Fruit fly (Drosophila melanogaster): ENCODE results near the gene Atg1.

Gene Atg1

dm6 chr3L:12813907-12814306, 9.0 kb upstream of the Atg1 start, which contains the start of the genes Sf3a2 and CG42588 (continued):
- TF ChIP-seq CG11456 (GFP tag; IDR thresholded peaks at IDR 0.05) (peak; percentile 89), Nf-YC (tag; optimal IDR thresholded peaks at IDR 0.05) (no peak), Usf (GFP tag; optimal IDR thresholded peaks at IDR 0.05) (no peak), Drgx (GFP tag; IDR thresholded peaks at IDR 0.05) (no peak), CG34422 (GFP tag; IDR thresholded peaks at IDR 0.05) (peak; percentile 85; the same call in 2 of the 3 replicates), pum (GFP tag; optimal IDR thresholded peaks at IDR 0.05) (peak; percentile 2), CG4328 (GFP tag; optimal IDR thresholded peaks at IDR 0.05) (no peak), croc (GFP tag; conservative IDR thresholded peaks at IDR 0.05) (no peak), CG8089 (GFP tag; optimal IDR thresholded peaks at IDR 0.05) (no peak), CG17385 (GFP tag; optimal IDR thresholded peaks at IDR 0.05) (no peak), CG10543 (GFP tag; optimal IDR thresholded peaks at IDR 0.05) (no peak), chif (GFP tag; optimal IDR thresholded peaks at IDR 0.05) (peak in 1 of 2 experiments; percentile 9), ara (GFP tag; IDR thresholded peaks at IDR 0.05) (peak; percentile 63), ap (GFP tag; IDR thresholded peaks at IDR 0.05) (peak; percentile 30; the same call in 1 of the 2 replicates), CG6689 (GFP tag; IDR thresholded peaks at IDR 0.05) (peak; percentile 60; the same call in 1 of the 2 replicates), trem (tag; optimal IDR thresholded peaks at IDR 0.05) (peak; percentile 85), H2.0 (GFP tag; IDR thresholded peaks at IDR 0.05) (peak; percentile 64), jing (GFP tag; optimal IDR thresholded peaks at IDR 0.05) (no peak), bsh (GFP tag; optimal IDR thresholded peaks at IDR 0.05) (peak in 1 of 2 experiments; percentile 64), Hand (GFP tag; optimal IDR thresholded peaks at IDR 0.05) (no peak), CG17912 (GFP tag; optimal IDR thresholded peaks at IDR 0.05) (no peak), Xbp1 (GFP tag; optimal IDR thresholded peaks at IDR 0.05) (peak; percentile 81), cato (GFP tag; optimal IDR thresholded peaks at IDR 0.05; ENCODE audit: borderline replicate concordance) (peak; percentile 32), CG10654 (GFP tag; optimal IDR thresholded peaks at IDR 0.05) (peak; percentile 51), ato (GFP tag; IDR thresholded peaks at IDR 0.05; ENCODE audit: partially characterized antibody) (0 out of 2 replicates have a peak, but pooled peaks have one; percentile 29), CG17568 (GFP tag; optimal IDR thresholded peaks at IDR 0.05) (no peak), Dbx (GFP tag; IDR thresholded peaks at IDR 0.05) (peak; percentile 83), CG11723 (GFP tag; optimal IDR thresholded peaks at IDR 0.05) (no peak), CTCF (GFP tag; optimal IDR thresholded peaks at IDR 0.05) (no peak), oc (tag; optimal IDR thresholded peaks at IDR 0.05) (no peak), CG17829 (tag; optimal IDR thresholded peaks at IDR 0.05) (peak; percentile 83), CG2875 (GFP tag; optimal IDR thresholded peaks at IDR 0.05) (no peak), CG7357 (GFP tag; IDR thresholded peaks at IDR 0.05) (no peak), chn (GFP tag; optimal IDR thresholded peaks at IDR 0.05) (peak; percentile 42), unc-4 (GFP tag; IDR thresholded peaks at IDR 0.05; ENCODE audit: partially characterized antibody) (peak; percentile 83), NC2α (GFP tag; optimal IDR thresholded peaks at IDR 0.05) (peak; percentile 17), sisA (GFP tag; IDR thresholded peaks at IDR 0.05) (peak; percentile 63), CG10267 (tag; optimal IDR thresholded peaks at IDR 0.05) (peak; percentile 78), esg (GFP tag; conservative IDR thresholded peaks at IDR 0.05) (peak; percentile 31), Oli (tag; optimal IDR thresholded peaks at IDR 0.05) (no peak), slbo (GFP tag; IDR thresholded peaks at IDR 0.05) (peak; percentile 94), D19A (tag; optimal IDR thresholded peaks at IDR 0.05) (peak; percentile 36), Bteb2 (GFP tag; optimal IDR thresholded peaks at IDR 0.05) (no peak), Dek (tag; optimal IDR thresholded peaks at IDR 0.05) (peak; percentile 30), ci (GFP tag; IDR thresholded peaks at IDR 0.05) (no peak), NfI (GFP tag; optimal IDR thresholded peaks at IDR 0.05) (no peak), Ssrp (tag; optimal IDR thresholded peaks at IDR 0.05) (peak; percentile 54), Doc3 (GFP tag; IDR thresholded peaks at IDR 0.05; ENCODE audit: partially characterized antibody) (peak; percentile 87), unpg (GFP tag; optimal IDR thresholded peaks at IDR 0.05) (peak; percentile 41), CG8924 (tag; optimal IDR thresholded peaks at IDR 0.05) (peak; percentile 78), Rx (GFP tag; IDR thresholded peaks at IDR 0.05) (no peak)

Data from whole organism, embryonic.